Worm (Caenorhabditis elegans): ENCODE measurements around the gene F14F7.5.

F14F7.5 gene

ce11 chrIII:13061734-13062133 is 29.9 kb downstream of the F14F7.5 start:
- no peak for TF ChIP-seq W03F9.2 (tag; optimal IDR thresholded peaks at IDR 0.05)
- TF ChIP-seq him-1 (tag; optimal IDR thresholded peaks at IDR 0.05), result no peak
- no peak for TF ChIP-seq dao-5 (tag; optimal IDR thresholded peaks at IDR 0.05)

DNA sequence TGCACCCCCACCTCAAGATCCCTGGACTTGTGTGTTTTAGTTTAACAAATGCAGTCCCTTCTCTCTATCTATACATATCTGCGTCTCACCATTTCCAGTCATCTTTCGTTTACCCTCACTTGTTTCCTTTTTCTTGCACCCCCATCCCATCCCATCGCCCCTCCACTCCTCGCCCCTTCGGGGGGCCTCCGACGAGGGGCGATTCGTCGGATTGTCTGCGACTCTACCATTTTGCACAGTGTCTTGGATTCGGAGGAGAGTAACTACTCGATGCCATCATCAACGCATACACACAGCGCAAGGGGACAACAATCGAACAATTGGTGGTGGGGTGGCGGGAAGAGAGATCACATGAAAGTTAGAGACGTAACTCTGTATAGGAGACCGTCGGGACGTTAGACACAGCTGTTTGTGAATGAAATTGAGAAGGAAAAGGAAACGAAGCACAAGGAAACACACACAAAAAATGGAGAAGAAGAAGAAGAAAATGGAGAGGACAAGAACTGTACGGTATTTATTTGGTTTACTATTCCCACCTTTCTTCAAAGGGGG is 30.7 kb downstream of the F14F7.5 start:
- peak; percentile 39 for TF ChIP-seq dao-5 (tag; optimal IDR thresholded peaks at IDR 0.05)
- peak; percentile 97 for TF ChIP-seq him-1 (tag; optimal IDR thresholded peaks at IDR 0.05)
- TF ChIP-seq W03F9.2 (tag; optimal IDR thresholded peaks at IDR 0.05), result peak; percentile 63

- TF ChIP-seq W03F9.2 (tag; optimal IDR thresholded peaks at IDR 0.05) (no peak), him-1 (tag; optimal IDR thresholded peaks at IDR 0.05) (no peak), dao-5 (tag; optimal IDR thresholded peaks at IDR 0.05) (no peak)
Observed at ce11 chrIII:13062989-13063388, 31.2 kb downstream of the F14F7.5 start.

- TF ChIP-seq him-1 (tag; optimal IDR thresholded peaks at IDR 0.05) (no peak), W03F9.2 (tag; optimal IDR thresholded peaks at IDR 0.05) (no peak), dao-5 (tag; optimal IDR thresholded peaks at IDR 0.05) (no peak)
Observed at ce11 chrIII:13064213-13065184, 32.7 kb downstream of the F14F7.5 start.

- TF ChIP-seq W03F9.2 (tag; optimal IDR thresholded peaks at IDR 0.05), result no peak
- TF ChIP-seq dao-5 (tag; optimal IDR thresholded peaks at IDR 0.05), result no peak
- no peak for TF ChIP-seq him-1 (tag; optimal IDR thresholded peaks at IDR 0.05)
Observed at ce11 chrIII:13065694-13066093, 33.9 kb downstream of the F14F7.5 start.

- no peak for TF ChIP-seq him-1 (tag; optimal IDR thresholded peaks at IDR 0.05)
- TF ChIP-seq dao-5 (tag; optimal IDR thresholded peaks at IDR 0.05), result no peak
- TF ChIP-seq W03F9.2 (tag; optimal IDR thresholded peaks at IDR 0.05), result no peak
Observed at ce11 chrIII:13066828-13067227, 35.0 kb downstream of the F14F7.5 start.

ce11 chrIII:13067884-13068767 is 36.3 kb downstream of the F14F7.5 start:
- TF ChIP-seq him-1 (tag; optimal IDR thresholded peaks at IDR 0.05), result peak; percentile 91
- TF ChIP-seq dao-5 (tag; optimal IDR thresholded peaks at IDR 0.05), result no peak

- TF ChIP-seq dao-5 (tag; optimal IDR thresholded peaks at IDR 0.05) (no peak), W03F9.2 (tag; optimal IDR thresholded peaks at IDR 0.05) (peak; percentile 25)
Observed at ce11 chrIII:13069416-13069815, 37.6 kb downstream of the F14F7.5 start.

ce11 chrIII:13070548-13071050 is 38.8 kb downstream of the F14F7.5 start, which contains the start of gene Y39E4B.6:
Y39E4B.6 (plus strand) TSS chrIII:13070756.
- TF ChIP-seq dao-5 (tag; optimal IDR thresholded peaks at IDR 0.05), result no peak
- TF ChIP-seq him-1 (tag; optimal IDR thresholded peaks at IDR 0.05), result peak; percentile 98
- peak; percentile 47 for TF ChIP-seq W03F9.2 (tag; optimal IDR thresholded peaks at IDR 0.05)

DNA sequence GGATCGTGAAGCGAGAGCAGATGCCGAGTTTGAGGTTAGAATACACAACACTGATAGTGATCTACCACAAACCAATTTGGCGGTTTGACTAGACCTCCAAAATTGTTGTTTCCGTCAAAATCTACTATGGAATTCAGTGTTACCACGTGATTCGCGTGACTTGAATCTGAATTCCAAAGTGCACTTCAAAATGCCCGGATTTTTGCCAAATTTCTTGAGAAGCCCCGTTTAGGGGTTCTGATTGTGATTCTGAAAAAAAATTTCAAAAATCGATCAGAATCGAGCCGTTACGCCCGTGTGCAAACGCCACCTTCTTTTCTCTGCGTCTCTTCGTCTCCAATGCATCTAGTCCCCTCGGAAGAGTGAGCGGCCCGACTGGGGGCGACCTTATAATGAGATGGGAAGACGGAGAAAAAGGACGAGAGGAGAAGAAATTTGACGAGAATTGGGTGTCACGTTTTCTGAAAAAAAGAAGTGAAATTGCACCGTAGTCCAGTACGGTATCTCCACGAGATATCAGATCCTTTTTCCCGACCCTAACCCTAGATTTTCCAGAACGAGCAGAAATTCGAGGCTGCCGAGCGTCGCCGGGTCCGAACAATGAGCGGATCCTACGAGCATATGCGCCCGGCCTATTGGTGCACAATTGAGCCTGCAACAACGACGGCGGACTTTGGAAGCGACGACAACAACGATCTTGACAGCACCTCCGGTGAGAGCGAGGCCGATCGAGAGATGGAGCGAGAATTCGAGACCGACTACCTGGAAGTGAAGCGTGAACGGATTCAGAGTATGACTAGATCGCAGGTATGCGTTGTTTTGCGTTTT is 39.8 kb downstream of the F14F7.5 start:
- TF ChIP-seq him-1 (tag; optimal IDR thresholded peaks at IDR 0.05) (peak; percentile 9), dao-5 (tag; optimal IDR thresholded peaks at IDR 0.05) (no peak)
